Worm (Caenorhabditis elegans): ENCODE measurements around the gene ubc-1.
"Not testable (repeated sequence)": the region's sequence is repeated elsewhere in the genome, so short reads cannot be mapped to it uniquely, and the experiment has no call there.

ubc-1 gene

DNA sequence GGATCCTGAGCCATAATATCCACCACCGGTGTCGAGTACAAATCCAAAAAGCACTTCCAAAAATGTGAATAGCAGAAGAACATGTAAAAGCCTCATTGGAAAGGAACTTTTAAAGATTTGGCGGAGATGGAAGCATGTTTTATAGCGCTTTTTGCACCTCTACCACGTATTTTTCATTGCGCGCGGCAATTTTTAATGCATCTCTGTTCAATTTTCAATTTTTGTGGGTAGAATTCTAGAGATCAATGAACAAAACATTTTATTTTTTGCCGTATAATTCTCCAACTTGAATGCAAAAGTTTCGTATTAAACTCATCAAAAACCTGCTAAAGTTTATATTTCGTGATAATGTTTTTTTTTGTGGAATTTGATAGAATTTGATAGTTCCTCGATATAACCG is 34.7 kb downstream of the ubc-1 start, which contains the start of gene F49F1.9:
Gene F49F1.9 (minus strand): TSS at position 101 of the 400 bp plus-strand sequence.
- no peak for TF ChIP-seq klf-2 (GFP tag; conservative IDR thresholded peaks at IDR 0.05)
- no peak for TF ChIP-seq tab-1 (GFP tag; IDR thresholded peaks at IDR 0.05)
- TF ChIP-seq ztf-29 (GFP tag; IDR thresholded peaks at IDR 0.05), result no peak
- no peak for TF ChIP-seq med-1 (GFP tag; optimal IDR thresholded peaks at IDR 0.05; ENCODE audit: insufficient read depth)
- TF ChIP-seq T22C8.4 (GFP tag; IDR thresholded peaks at IDR 0.05), result no peak
- no peak for TF ChIP-seq flt-1 (GFP tag; IDR thresholded peaks at IDR 0.05)

DNA sequence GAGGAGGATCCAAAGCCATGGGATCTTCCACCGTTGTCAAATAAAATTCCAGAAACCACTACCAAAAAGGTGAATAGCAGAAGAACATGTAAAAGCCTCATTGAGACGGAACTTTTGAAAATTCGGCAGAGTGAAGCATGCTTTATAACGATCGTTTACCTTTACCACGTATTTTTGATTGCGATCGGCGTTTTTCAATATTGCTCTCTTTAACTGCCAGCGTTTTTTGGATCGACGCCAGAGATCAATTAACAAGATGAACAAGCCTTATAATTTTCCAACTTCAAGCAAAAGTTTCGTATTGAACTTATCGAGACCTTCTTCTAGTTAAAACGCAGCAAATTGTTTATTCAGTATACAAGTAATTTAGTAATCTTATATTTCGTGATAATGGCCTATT is 36.2 kb downstream of the ubc-1 start, which contains the start of gene F49F1.10:
Gene F49F1.10 (minus strand): TSS at position 101 of the 400 bp plus-strand sequence.
- no peak for TF ChIP-seq ztf-23 (GFP tag; IDR thresholded peaks at IDR 0.05)
- no peak for TF ChIP-seq ref-1 (GFP tag; conservative IDR thresholded peaks at IDR 0.05)
- no peak for TF ChIP-seq klf-2 (GFP tag; conservative IDR thresholded peaks at IDR 0.05)
- no peak for TF ChIP-seq med-1 (GFP tag; optimal IDR thresholded peaks at IDR 0.05; ENCODE audit: insufficient read depth)
- no peak for TF ChIP-seq ztf-29 (GFP tag; IDR thresholded peaks at IDR 0.05)
- no peak for TF ChIP-seq flt-1 (GFP tag; IDR thresholded peaks at IDR 0.05)
- no peak for TF ChIP-seq cog-1 (tag; optimal IDR thresholded peaks at IDR 0.05)
- TF ChIP-seq T22C8.4 (GFP tag; IDR thresholded peaks at IDR 0.05), result no peak
- no peak for TF ChIP-seq tab-1 (GFP tag; IDR thresholded peaks at IDR 0.05)

DNA sequence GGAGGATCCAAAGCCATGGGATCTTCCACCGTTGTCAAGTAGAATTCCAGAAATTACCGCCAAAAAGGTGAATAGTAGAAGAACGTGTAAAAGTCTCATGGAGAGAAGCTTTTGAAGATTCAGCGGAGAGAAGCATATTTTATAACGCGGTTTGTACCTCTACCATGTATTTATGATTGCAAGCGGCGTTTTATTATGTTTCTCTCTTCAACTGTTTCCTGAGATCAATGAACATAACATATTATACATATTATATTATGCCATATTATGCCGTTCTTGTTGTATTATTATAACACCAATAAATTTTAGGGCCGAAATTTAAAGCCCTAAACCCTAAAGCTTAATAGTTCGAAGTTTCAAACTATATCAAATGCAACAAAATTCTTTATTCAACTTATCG is 37.4 kb downstream of the ubc-1 start, which contains the start of gene F49F1.18:
Gene F49F1.18 (minus strand): TSS at position 101 of the 400 bp plus-strand sequence.
- TF ChIP-seq ztf-23 (GFP tag; IDR thresholded peaks at IDR 0.05), result no peak
- TF ChIP-seq klf-2 (GFP tag; conservative IDR thresholded peaks at IDR 0.05), result no peak
- TF ChIP-seq flt-1 (GFP tag; IDR thresholded peaks at IDR 0.05), result no peak
- TF ChIP-seq tab-1 (GFP tag; IDR thresholded peaks at IDR 0.05), result no peak
- TF ChIP-seq ref-1 (GFP tag; conservative IDR thresholded peaks at IDR 0.05), result no peak
- no peak for TF ChIP-seq T22C8.4 (GFP tag; IDR thresholded peaks at IDR 0.05)
- no peak for TF ChIP-seq ztf-29 (GFP tag; IDR thresholded peaks at IDR 0.05)

DNA sequence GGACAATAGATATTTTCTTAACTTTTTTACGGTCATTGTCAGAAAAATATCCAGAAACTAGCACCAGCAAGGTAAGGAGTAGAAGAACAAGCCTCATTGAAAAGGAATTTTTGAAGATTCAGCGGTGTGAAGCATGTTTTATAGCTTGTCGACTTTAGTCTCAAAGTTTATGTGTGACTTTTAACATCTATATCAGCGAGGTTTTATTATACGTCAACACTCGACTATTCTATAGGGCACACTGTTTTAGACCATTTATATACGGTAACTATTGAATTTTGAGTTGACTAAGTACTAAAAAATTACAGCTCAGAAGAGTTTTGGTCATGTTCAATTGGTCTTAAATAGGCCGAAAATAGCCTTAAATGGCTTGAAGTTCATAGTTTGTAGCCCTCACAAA is 38.5 kb downstream of the ubc-1 start, which contains the start of gene F49F1.11:
Gene F49F1.11 (minus strand): TSS at position 101 of the 400 bp plus-strand sequence.
- no peak for TF ChIP-seq T22C8.4 (GFP tag; IDR thresholded peaks at IDR 0.05)
- TF ChIP-seq tab-1 (GFP tag; IDR thresholded peaks at IDR 0.05), result no peak
- TF ChIP-seq ref-1 (GFP tag; conservative IDR thresholded peaks at IDR 0.05), result no peak
- TF ChIP-seq flt-1 (GFP tag; IDR thresholded peaks at IDR 0.05), result no peak
- no peak for TF ChIP-seq cog-1 (tag; optimal IDR thresholded peaks at IDR 0.05)
- no peak for TF ChIP-seq ztf-29 (GFP tag; IDR thresholded peaks at IDR 0.05)
- TF ChIP-seq klf-2 (GFP tag; conservative IDR thresholded peaks at IDR 0.05), result no peak
- no peak for TF ChIP-seq ztf-23 (GFP tag; IDR thresholded peaks at IDR 0.05)
- TF ChIP-seq med-1 (GFP tag; optimal IDR thresholded peaks at IDR 0.05; ENCODE audit: insufficient read depth), result no peak

DNA sequence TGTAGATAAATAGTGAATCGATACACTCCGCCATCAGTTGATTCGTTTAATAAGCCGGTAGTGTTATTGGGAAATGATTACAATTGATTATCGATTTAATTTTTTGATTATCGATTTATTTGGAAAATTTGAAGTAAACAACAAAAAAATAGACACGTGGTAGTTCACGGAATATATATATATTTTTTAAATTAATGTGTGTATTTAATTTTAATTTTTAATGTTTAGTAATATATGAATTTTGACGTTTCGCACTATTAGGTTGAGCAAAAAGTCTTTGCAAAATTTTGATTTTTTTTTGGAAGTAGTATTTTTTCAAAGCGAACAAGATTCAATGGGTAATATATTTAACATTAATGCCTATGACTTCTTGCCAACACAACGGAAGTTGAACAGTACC is 40.2 kb downstream of the ubc-1 start, which contains the start of gene F49F1.12:
Gene F49F1.12 (minus strand): TSS at position 101 of the 400 bp plus-strand sequence.
- not testable (repeated sequence) for TF ChIP-seq ztf-23 (GFP tag; IDR thresholded peaks at IDR 0.05); ztf-29 (GFP tag; IDR thresholded peaks at IDR 0.05); klf-2 (GFP tag; conservative IDR thresholded peaks at IDR 0.05)

DNA sequence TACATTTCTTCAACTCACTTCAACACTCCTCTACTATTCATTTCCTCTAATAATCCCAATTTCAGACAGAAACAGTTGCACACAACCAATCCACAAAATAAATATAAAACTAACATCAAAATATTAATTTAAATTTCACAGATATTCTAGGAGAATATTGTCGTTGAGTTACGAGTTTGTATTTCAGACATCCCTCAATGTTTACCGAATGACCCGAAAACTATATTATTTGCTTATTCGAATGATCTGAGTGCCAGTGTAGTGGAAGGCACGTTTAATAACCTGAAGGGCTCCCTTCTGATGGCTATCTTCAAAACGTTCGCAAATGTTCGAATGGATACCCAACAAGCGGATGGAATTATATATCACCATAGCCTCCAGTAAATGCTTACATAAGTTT is 42.0 kb downstream of the ubc-1 start, which contains the start of gene R07C12.3:
Gene R07C12.3 (plus strand): TSS at position 301 of the 400 bp plus-strand sequence.
- TF ChIP-seq med-1 (GFP tag; optimal IDR thresholded peaks at IDR 0.05; ENCODE audit: insufficient read depth) (no peak), klf-2 (GFP tag; conservative IDR thresholded peaks at IDR 0.05) (no peak), ztf-29 (GFP tag; IDR thresholded peaks at IDR 0.05) (no peak), cog-1 (tag; optimal IDR thresholded peaks at IDR 0.05) (no peak), T22C8.4 (GFP tag; IDR thresholded peaks at IDR 0.05) (no peak), ref-1 (GFP tag; conservative IDR thresholded peaks at IDR 0.05) (no peak), tab-1 (GFP tag; IDR thresholded peaks at IDR 0.05) (no peak), ztf-23 (GFP tag; IDR thresholded peaks at IDR 0.05) (no peak), flt-1 (GFP tag; IDR thresholded peaks at IDR 0.05) (no peak)

DNA sequence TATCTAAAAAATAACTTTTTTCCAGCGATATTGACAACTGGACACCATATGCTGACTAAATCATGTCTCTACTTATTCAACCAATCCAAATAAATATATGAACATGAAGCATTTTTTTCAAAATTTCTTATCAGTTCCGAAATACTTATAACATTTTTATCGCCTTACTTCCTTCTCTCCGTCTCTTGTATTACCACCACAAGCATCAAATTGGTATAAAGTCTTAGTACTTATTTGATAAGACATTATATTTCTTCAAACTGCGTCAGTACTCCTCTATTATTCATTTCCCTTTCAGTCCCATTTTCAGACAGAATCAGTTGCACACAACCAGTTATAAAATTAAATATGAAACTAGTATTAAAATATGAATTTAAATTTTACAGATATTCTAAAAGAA is 45.1 kb downstream of the ubc-1 start:
- TF ChIP-seq ref-1 (GFP tag; conservative IDR thresholded peaks at IDR 0.05) (no peak), T22C8.4 (GFP tag; IDR thresholded peaks at IDR 0.05) (no peak), ztf-29 (GFP tag; IDR thresholded peaks at IDR 0.05) (no peak), flt-1 (GFP tag; IDR thresholded peaks at IDR 0.05) (no peak), ztf-23 (GFP tag; IDR thresholded peaks at IDR 0.05) (no peak), klf-2 (GFP tag; conservative IDR thresholded peaks at IDR 0.05) (no peak), tab-1 (GFP tag; IDR thresholded peaks at IDR 0.05) (no peak), med-1 (GFP tag; optimal IDR thresholded peaks at IDR 0.05; ENCODE audit: insufficient read depth) (no peak), cog-1 (tag; optimal IDR thresholded peaks at IDR 0.05) (no peak)

DNA sequence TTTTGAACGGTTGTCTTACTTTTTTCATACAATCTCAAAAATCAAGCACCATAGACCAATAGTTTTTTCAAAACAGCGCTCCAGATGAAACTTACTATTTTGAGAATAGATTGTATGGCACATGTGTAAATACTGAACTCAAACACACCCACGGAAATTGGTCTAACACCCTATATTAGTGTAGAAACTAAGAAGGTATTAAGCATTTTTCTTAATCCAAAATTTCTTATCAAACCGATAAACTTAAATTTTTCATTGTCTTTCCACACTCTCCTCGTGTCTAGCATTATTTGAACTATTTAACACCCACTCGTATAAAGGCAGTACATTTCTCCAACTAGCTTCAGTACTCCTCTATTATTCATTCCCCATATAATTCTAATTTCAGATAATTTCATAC is 47.3 kb downstream of the ubc-1 start:
- no peak for TF ChIP-seq flt-1 (GFP tag; IDR thresholded peaks at IDR 0.05)

DNA sequence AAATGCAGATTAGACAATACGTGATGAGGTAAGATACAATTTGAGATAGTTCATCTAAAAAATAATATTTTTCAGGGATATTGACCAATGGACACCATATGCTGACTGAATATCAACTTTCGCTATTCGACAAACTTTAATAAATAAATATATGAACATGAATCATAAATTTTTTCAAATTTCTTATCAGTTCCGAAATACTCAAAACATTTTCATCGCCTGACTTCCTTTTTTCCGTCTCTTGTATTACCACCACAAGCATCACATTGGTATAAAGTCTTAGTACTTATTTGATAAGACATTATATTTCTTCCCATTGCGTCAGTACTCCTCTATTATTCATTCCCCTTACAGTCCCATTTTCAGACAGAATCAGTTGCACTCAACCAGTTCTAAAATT is 49.3 kb downstream of the ubc-1 start, which contains the start of the genes K08D10.10 and R07C12.1:
Gene K08D10.10 (plus strand): TSS at position 93 of the 400 bp plus-strand sequence.
Gene R07C12.1 (plus strand): TSS at position 314 of the 400 bp plus-strand sequence.
- no peak for TF ChIP-seq tab-1 (GFP tag; IDR thresholded peaks at IDR 0.05)

DNA sequence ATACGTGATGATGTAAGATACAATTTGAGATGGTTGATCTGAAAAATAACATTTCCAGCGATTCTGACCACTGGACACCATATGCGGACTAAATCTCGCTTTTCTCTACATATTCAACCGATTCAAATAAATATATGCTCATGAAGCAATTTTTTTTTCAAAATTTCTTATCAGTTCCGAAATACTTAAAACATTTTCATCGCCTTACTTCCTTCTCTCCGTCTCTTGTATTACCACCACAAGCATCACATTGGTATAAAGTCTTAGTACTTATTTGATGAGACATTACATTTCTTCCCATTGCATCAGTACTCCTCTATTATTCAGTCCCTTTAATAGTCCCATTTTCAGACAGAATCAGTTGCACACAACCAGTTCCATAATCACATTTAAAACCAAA is 51.8 kb downstream of the ubc-1 start, which contains the start of gene K08D10.14:
Gene K08D10.14 (plus strand): TSS at position 301 of the 400 bp plus-strand sequence.
- TF ChIP-seq ztf-23 (GFP tag; IDR thresholded peaks at IDR 0.05) (no peak), T22C8.4 (GFP tag; IDR thresholded peaks at IDR 0.05) (no peak), klf-2 (GFP tag; conservative IDR thresholded peaks at IDR 0.05) (no peak), ref-1 (GFP tag; conservative IDR thresholded peaks at IDR 0.05) (no peak), ztf-29 (GFP tag; IDR thresholded peaks at IDR 0.05) (no peak), flt-1 (GFP tag; IDR thresholded peaks at IDR 0.05) (no peak)
